Worm (Caenorhabditis elegans) whole organism, L1 larva: ENCODE data around the gene F53F8.6.
A peak's percentile ranks its signal among the peaks of the same experiment; 100 is the strongest.

Source experiments
- C16A3.4 ChIP-seq: fragments of 150-350 bp; optimal IDR thresholded peaks from 2 replicates; lab custom pipeline; 2014; ENCODE audit warnings: missing biosample characterization, missing genetic modification characterization
- blmp-1 ChIP-seq: fragments of 150-350 bp; optimal IDR thresholded peaks from 2 replicates; lab custom pipeline; 2014; ENCODE audit warnings: missing biosample characterization, missing genetic modification characterization
- ceh-63 ChIP-seq: fragments of 200-800 bp; sonication (Bioruptor generic); optimal IDR thresholded peaks from 2 replicates; lab custom pipeline; 2018; ENCODE audit warnings: mild to moderate bottlenecking, missing genetic modification characterization, missing compliant biosample characterization
- ceh-8 ChIP-seq: fragments of 200-800 bp; sonication (Bioruptor generic); optimal IDR thresholded peaks from 2 replicates; lab custom pipeline; 2018; ENCODE audit warnings: mild to moderate bottlenecking, missing genetic modification characterization, moderate library complexity, missing compliant biosample characterization
- ceh-82 ChIP-seq, 3 experiments: fragments of 150-350 bp in 1 of 3; sonication (generic microtip) in 2 of 3; optimal IDR thresholded peaks; 2 replicates each; lab custom pipeline; 2014 to 2017; ENCODE audit warnings: missing biosample characterization in 3 of 3, missing genetic modification characterization in 3 of 3
- dpl-1 ChIP-seq, 3 experiments: fragments of 150-350 bp in 2 of 3; sonication (generic microtip) in 1 of 3; optimal IDR thresholded peaks; 2 replicates each; lab custom pipeline; 2014 to 2017; ENCODE audit warnings: missing biosample characterization in 3 of 3, missing genetic modification characterization in 3 of 3, missing genetic modification reagents in 3 of 3
- efl-1 ChIP-seq, 4 experiments: fragments of 150-350 bp; optimal IDR thresholded peaks in 3 of 4; peaks in 1 of 4; 1 replicate in 1 of 4; 2 replicates in 3 of 4; lab custom pipeline; 2014; ENCODE audit warnings: missing biosample characterization in 2 of 4, missing genetic modification characterization in 2 of 4, missing genetic modification reagents in 2 of 4
- egl-13 ChIP-seq: sonication (generic microtip); optimal IDR thresholded peaks from 2 replicates; lab custom pipeline; 2016; ENCODE audit warnings: missing genotype, missing genetic modification reagents, missing genetic modification characterization, missing compliant biosample characterization
- elt-2 ChIP-seq: sonication (generic microtip); optimal IDR thresholded peaks from 2 replicates; lab custom pipeline; 2016; ENCODE audit warnings: missing genetic modification characterization, mild to moderate bottlenecking, inconsistent platforms, missing compliant biosample characterization, missing genetic modification reagents
- elt-3 ChIP-seq, 6 experiments: fragments of 150-350 bp in 1 of 6; sonication (generic microtip); optimal IDR thresholded peaks; 2 replicates each; lab custom pipeline; 2017 to 2018; ENCODE audit warnings: missing biosample characterization in 6 of 6, missing genetic modification characterization in 6 of 6, inconsistent platforms in 1 of 6
- ets-5 ChIP-seq: fragments of 200-800 bp; sonication (Bioruptor generic); IDR thresholded peaks from 2 replicates; pipeline ENCODE4 v1.3.6; 2022; ENCODE audit warnings: missing genetic modification characterization, missing compliant biosample characterization
- fkh-8 ChIP-seq: sonication (generic microtip); optimal IDR thresholded peaks from 2 replicates; lab custom pipeline; 2016; ENCODE audit warnings: mild to moderate bottlenecking, missing genetic modification characterization, missing compliant biosample characterization
- hpl-2 ChIP-seq: fragments of 150-350 bp; optimal IDR thresholded peaks from 2 replicates; lab custom pipeline; 2014; ENCODE audit warnings: missing biosample characterization, missing genetic modification reagents, missing genetic modification characterization
- irx-1 ChIP-seq: sonication (generic microtip); optimal IDR thresholded peaks from 2 replicates; lab custom pipeline; 2016; ENCODE audit warnings: missing genetic modification characterization, missing compliant biosample characterization
- jun-1 ChIP-seq: fragments of 150-350 bp; optimal IDR thresholded peaks from 2 replicates; lab custom pipeline; 2014; ENCODE audit warnings: missing biosample characterization, missing genetic modification reagents, missing genetic modification characterization
- lin-13 ChIP-seq: fragments of 150-350 bp; optimal IDR thresholded peaks from 2 replicates; lab custom pipeline; 2014; ENCODE audit warnings: missing biosample characterization, missing genetic modification reagents, missing genetic modification characterization
- lin-35 ChIP-seq, 2 experiments: fragments of 150-350 bp; optimal IDR thresholded peaks; 2 replicates each; lab custom pipeline; 2014; ENCODE audit warnings: missing biosample characterization in 2 of 2, missing genetic modification characterization in 2 of 2, missing genetic modification reagents in 2 of 2
- lir-3 ChIP-seq: sonication (generic microtip); optimal IDR thresholded peaks from 2 replicates; lab custom pipeline; 2016; ENCODE audit warnings: mild to moderate bottlenecking, missing genetic modification characterization, moderate library complexity, missing compliant biosample characterization; ENCODE audit not compliant: poor library complexity
- lsy-2 ChIP-seq, 2 experiments: fragments of 150-350 bp; optimal IDR thresholded peaks; 2 replicates each; lab custom pipeline; 2014; ENCODE audit warnings: missing biosample characterization in 2 of 2, missing genetic modification characterization in 2 of 2
- mab-9 ChIP-seq: fragments of 200-800 bp; sonication (Bioruptor generic); IDR thresholded peaks from 2 replicates; pipeline ENCODE4 v1.3.6; 2022; ENCODE audit warnings: missing genetic modification reagents, missing genetic modification characterization, missing compliant biosample characterization
- mdl-1 ChIP-seq, 2 experiments: fragments of 150-350 bp; optimal IDR thresholded peaks; 2 replicates each; lab custom pipeline; 2014 to 2017; ENCODE audit warnings: missing biosample characterization in 2 of 2, missing genetic modification characterization in 2 of 2, inconsistent platforms in 1 of 2
- mep-1 ChIP-seq: fragments of 150-350 bp; optimal IDR thresholded peaks from 2 replicates; lab custom pipeline; 2014; ENCODE audit warnings: missing biosample characterization, missing genetic modification characterization
- nhr-19 ChIP-seq: fragments of 200-800 bp; sonication (Bioruptor generic); conservative IDR thresholded peaks from 2 replicates; pipeline ENCODE4 v1.3.6; 2022; ENCODE audit warnings: missing genetic modification characterization, missing compliant biosample characterization
- nhr-20 ChIP-seq: sonication (generic microtip); optimal IDR thresholded peaks from 2 replicates; lab custom pipeline; 2016; ENCODE audit warnings: mild to moderate bottlenecking, missing genetic modification characterization, missing compliant biosample characterization
- nhr-71 ChIP-seq: sonication (generic microtip); optimal IDR thresholded peaks from 2 replicates; lab custom pipeline; 2016; ENCODE audit warnings: mild to moderate bottlenecking, missing genetic modification characterization, moderate library complexity, missing compliant biosample characterization
- nhr-77 ChIP-seq: fragments of 150-350 bp; optimal IDR thresholded peaks from 2 replicates; lab custom pipeline; 2014; ENCODE audit warnings: missing biosample characterization, missing genetic modification characterization
- nhr-85 ChIP-seq: sonication (generic microtip); peaks from one replicate; lab custom pipeline; 2016; ENCODE audit warnings: missing genetic modification characterization, inconsistent platforms, missing compliant biosample characterization
- nhr-90 ChIP-seq: sonication (generic microtip); optimal IDR thresholded peaks from 2 replicates; lab custom pipeline; 2016; ENCODE audit warnings: mild to moderate bottlenecking, missing genetic modification characterization, missing compliant biosample characterization; ENCODE audit not compliant: poor library complexity
- rnt-1 ChIP-seq: sonication (generic microtip); optimal IDR thresholded peaks from 2 replicates; lab custom pipeline; 2016; ENCODE audit warnings: mild to moderate bottlenecking, missing genetic modification characterization, moderate library complexity, missing compliant biosample characterization
- skn-1 ChIP-seq: fragments of 150-350 bp; optimal IDR thresholded peaks from 2 replicates; lab custom pipeline; 2014; ENCODE audit warnings: missing biosample characterization, missing genetic modification characterization
- snpc-4 ChIP-seq: fragments of 150-350 bp; optimal IDR thresholded peaks from 2 replicates; lab custom pipeline; 2014; ENCODE audit warnings: missing biosample characterization, missing genetic modification characterization
- snu-23 ChIP-seq: sonication (generic microtip); optimal IDR thresholded peaks from 2 replicates; lab custom pipeline; 2016; ENCODE audit warnings: missing genetic modification characterization, missing compliant biosample characterization
- swsn-7 ChIP-seq: sonication (generic microtip); optimal IDR thresholded peaks from 2 replicates; lab custom pipeline; 2016; ENCODE audit warnings: missing genetic modification characterization, missing compliant biosample characterization
- unc-30 ChIP-seq: sonication (generic microtip); optimal IDR thresholded peaks from 2 replicates; lab custom pipeline; 2017; ENCODE audit warnings: missing biosample characterization, missing genetic modification characterization
- unc-98 ChIP-seq: fragments of 200-800 bp; sonication (Bioruptor generic); IDR thresholded peaks from 2 replicates; pipeline ENCODE4 v1.3.6; 2022; ENCODE audit warnings: missing genetic modification characterization, missing compliant biosample characterization
- xbp-1 ChIP-seq: sonication (generic microtip); optimal IDR thresholded peaks from 2 replicates; lab custom pipeline; 2016; ENCODE audit warnings: missing genetic modification characterization, missing compliant biosample characterization
- zip-4 ChIP-seq: fragments of 200-800 bp; sonication (Bioruptor generic); optimal IDR thresholded peaks from 2 replicates; lab custom pipeline; 2018; ENCODE audit warnings: mild to moderate bottlenecking, missing genetic modification characterization, moderate library complexity, missing compliant biosample characterization
- ztf-4 ChIP-seq: fragments of 150-350 bp; optimal IDR thresholded peaks from 2 replicates; lab custom pipeline; 2014; ENCODE audit warnings: missing biosample characterization, missing genetic modification characterization

Gene F53F8.6

ce11 chrV:20728763-20729350 is 24.8 kb downstream of the F53F8.6 start, which contains the start of gene ipla-3:
ipla-3 (minus strand) TSS chrV:20729272.
- peak; percentile 58 for TF ChIP-seq nhr-85
- TF ChIP-seq lin-13 (GFP tag; lab: Kevin White, UChicago): no peak
- TF ChIP-seq swsn-7 (tag; lab: Kevin White, UChicago): peak; percentile 42
- TF ChIP-seq mdl-1 (tag; optimal IDR thresholded peaks at IDR 0.05; lab: Kevin White, UChicago): peak in 1 of 2 experiments; percentile 71
- TF ChIP-seq jun-1: peak; percentile 10
- TF ChIP-seq lir-3 (tag; lab: Kevin White, UChicago): no peak
- TF ChIP-seq irx-1 (tag; lab: Kevin White, UChicago): no peak
- TF ChIP-seq unc-98 (GFP tag; lab: Robert Waterston, UW): no peak
- TF ChIP-seq xbp-1 (tag; lab: Kevin White, UChicago): peak; percentile 7
- TF ChIP-seq efl-1 (optimal IDR thresholded peaks at IDR 0.05; lab: Kevin White, UChicago): peak; percentile 28 to 42
- TF ChIP-seq efl-1 (GFP tag; optimal IDR thresholded peaks at IDR 0.05 in 1 of 2; lab: Kevin White, UChicago): peak in 1 of 2 experiments; percentile 85
- peak; percentile 50 for TF ChIP-seq nhr-20 (tag; lab: Kevin White, UChicago)
- TF ChIP-seq C16A3.4 (tag; lab: Kevin White, UChicago): no peak
- TF ChIP-seq mep-1 (tag; lab: Kevin White, UChicago): peak; percentile 56
- TF ChIP-seq nhr-71: peak; percentile 68
- TF ChIP-seq fkh-8 (tag; lab: Kevin White, UChicago): no peak
- peak; percentile 30 for TF ChIP-seq nhr-77 (tag; lab: Kevin White, UChicago)
- TF ChIP-seq zip-4 (GFP tag; lab: Kevin White, UChicago): no peak
- TF ChIP-seq lsy-2 (tag; optimal IDR thresholded peaks at IDR 0.05; lab: Kevin White, UChicago): peak; percentile 22 to 59
- TF ChIP-seq elt-2: peak; percentile 77
- peak; percentile 67 for TF ChIP-seq nhr-90
- peak; percentile 10 for TF ChIP-seq ztf-4 (tag; lab: Kevin White, UChicago)
- TF ChIP-seq rnt-1 (tag; lab: Kevin White, UChicago): no peak
- peak; percentile 36 for TF ChIP-seq skn-1 (tag; lab: Kevin White, UChicago)
- no peak for TF ChIP-seq nhr-19 (GFP tag; lab: Robert Waterston, UW)
- TF ChIP-seq dpl-1 (GFP tag; optimal IDR thresholded peaks at IDR 0.05; lab: Kevin White, UChicago): peak in 2 of 3 experiments; percentile 21 to 36
- peak in 2 of 3 experiments; percentile 21 to 53 for TF ChIP-seq ceh-82 (tag; optimal IDR thresholded peaks at IDR 0.05; lab: Kevin White, UChicago)
- 0 out of 2 replicates have a peak, but pooled peaks have one; percentile 26 for TF ChIP-seq mab-9 (GFP tag; lab: Robert Waterston, UW)
- TF ChIP-seq snu-23: peak; percentile 52
- peak; percentile 20 to 60 for TF ChIP-seq lin-35 (GFP tag; optimal IDR thresholded peaks at IDR 0.05; lab: Kevin White, UChicago)
- TF ChIP-seq snpc-4 (tag; lab: Kevin White, UChicago): peak; percentile 18

- TF ChIP-seq blmp-1 (tag; lab: Kevin White, UChicago): no peak
- no peak for TF ChIP-seq xbp-1 (tag; lab: Kevin White, UChicago)
- no peak for TF ChIP-seq unc-30 (tag; lab: Kevin White, UChicago)
- TF ChIP-seq, all 84 proteins: peak for 0
These were observed 27.8 kb downstream of the F53F8.6 start, which contains the start of gene srxa-1 for ce11 chrV:20731787-20732186. srxa-1 (plus strand) TSS chrV:20732087.

ce11 chrV:20734658-20735057 is 30.6 kb downstream of the F53F8.6 start, which contains the start of gene srxa-6:
srxa-6 (plus strand) TSS chrV:20734958.
- TF ChIP-seq rnt-1 (tag; lab: Kevin White, UChicago): no peak
- no peak for TF ChIP-seq hpl-2
- TF ChIP-seq swsn-7 (tag; lab: Kevin White, UChicago): no peak
- TF ChIP-seq elt-3 (tag; optimal IDR thresholded peaks at IDR 0.05; lab: Kevin White, UChicago): no peak
- no peak for TF ChIP-seq C16A3.4 (tag; lab: Kevin White, UChicago)
- no peak for TF ChIP-seq ets-5 (GFP tag; lab: Robert Waterston, UW)
- no peak for TF ChIP-seq egl-13 (tag; lab: Kevin White, UChicago)
- TF ChIP-seq ceh-82 (tag; optimal IDR thresholded peaks at IDR 0.05; lab: Kevin White, UChicago): no peak
- no peak for TF ChIP-seq ceh-63 (GFP tag; lab: Kevin White, UChicago)
- TF ChIP-seq ceh-8 (GFP tag; lab: Kevin White, UChicago): no peak
- TF ChIP-seq nhr-85: no peak
- TF ChIP-seq, all 84 proteins: peak for 0
